Fruit fly (Drosophila melanogaster) whole organism, pupa: Measurements from ENCODE around the gene CG33796.

Experiments
- CG10348 ChIP-seq: fragments of 200-800 bp; sonication (Bioruptor generic); IDR thresholded peaks from 2 replicates; pipeline ENCODE4 v1.3.6; 2022; ENCODE audit warnings: missing biosample characterization, missing genetic modification characterization
- CG12605 ChIP-seq: fragments of 200-800 bp; sonication (Bioruptor generic); IDR thresholded peaks from 2 replicates; pipeline ENCODE4 v1.3.6; 2022; ENCODE audit warnings: missing biosample characterization, missing genetic modification characterization
- CG13204 ChIP-seq: fragments of 200-800 bp; sonication (Bioruptor generic); optimal IDR thresholded peaks from 2 replicates; lab custom pipeline; 2018; ENCODE audit warnings: missing biosample characterization, mild to moderate bottlenecking, missing genetic modification characterization, moderate library complexity
- CG14655 ChIP-seq: fragments of 200-800 bp; sonication (Bioruptor generic); optimal IDR thresholded peaks from 3 replicates; lab custom pipeline; 2017; ENCODE audit warnings: mild to moderate bottlenecking, missing biosample characterization, missing genetic modification reagents, missing genetic modification characterization
- CG15710 ChIP-seq: fragments of 200-800 bp; sonication (Bioruptor generic); optimal IDR thresholded peaks from 2 replicates; lab custom pipeline; 2018; ENCODE audit warnings: missing biosample characterization, mild to moderate bottlenecking, missing genetic modification characterization, moderate library complexity
- CG17806 ChIP-seq: fragments of 200-800 bp; sonication (Bioruptor generic); optimal IDR thresholded peaks from 2 replicates; lab custom pipeline; 2018; ENCODE audit warnings: missing biosample characterization, mild to moderate bottlenecking, missing genetic modification characterization, moderate library complexity
- CG32121 ChIP-seq: fragments of 200-800 bp; sonication (Bioruptor generic); IDR thresholded peaks from 2 replicates; pipeline ENCODE4 v1.3.6; 2022; ENCODE audit warnings: missing biosample characterization, missing genetic modification characterization
- CG34367 ChIP-seq: fragments of 200-800 bp; sonication (Bioruptor generic); optimal IDR thresholded peaks from 2 replicates; lab custom pipeline; 2018; ENCODE audit warnings: missing biosample characterization, mild to moderate bottlenecking, missing genetic modification characterization
- CG4496 ChIP-seq: fragments of 200-800 bp; sonication (Bioruptor generic); IDR thresholded peaks from 3 replicates; pipeline ENCODE4 v1.3.6; 2022; ENCODE audit warnings: missing biosample characterization, missing genetic modification characterization
- CG8159 ChIP-seq: fragments of 200-800 bp; sonication (Bioruptor generic); optimal IDR thresholded peaks from 3 replicates; lab custom pipeline; 2018; ENCODE audit warnings: missing biosample characterization, mild to moderate bottlenecking, missing genetic modification characterization, moderate library complexity
- CG8301 ChIP-seq: fragments of 200-800 bp; sonication (Bioruptor generic); optimal IDR thresholded peaks from 2 replicates; lab custom pipeline; 2018; ENCODE audit warnings: missing biosample characterization, mild to moderate bottlenecking, missing genetic modification characterization
- CG9948 ChIP-seq: fragments of 200-800 bp; sonication (Bioruptor generic); optimal IDR thresholded peaks from 2 replicates; lab custom pipeline; 2018; ENCODE audit warnings: missing biosample characterization, mild to moderate bottlenecking, missing genetic modification characterization, moderate library complexity
- D1 ChIP-seq: fragments of 200-800 bp; sonication (Bioruptor generic); optimal IDR thresholded peaks from 2 replicates; lab custom pipeline; 2018; ENCODE audit warnings: missing biosample characterization, mild to moderate bottlenecking, missing genetic modification characterization, moderate library complexity
- EcR ChIP-seq: fragments of 200-800 bp; sonication (Bioruptor generic); optimal IDR thresholded peaks from 3 replicates; lab custom pipeline; 2019; ENCODE audit warnings: missing biosample characterization, missing genetic modification characterization, mild to moderate bottlenecking, moderate library complexity, missing genetic modification reagents
- Ets98B ChIP-seq: fragments of 200-800 bp; sonication (Bioruptor generic); IDR thresholded peaks from 2 replicates; pipeline ENCODE4 v1.3.6; 2022; ENCODE audit warnings: missing biosample characterization, missing genetic modification characterization
- Pif1A ChIP-seq: fragments of 200-800 bp; sonication (Bioruptor generic); optimal IDR thresholded peaks from 3 replicates; lab custom pipeline; 2016; ENCODE audit warnings: missing biosample characterization, missing genetic modification characterization
- Pif1B ChIP-seq: fragments of 200-800 bp; sonication (Bioruptor generic); optimal IDR thresholded peaks from 3 replicates; lab custom pipeline; 2016; ENCODE audit warnings: missing biosample characterization, missing genetic modification characterization
- Snoo ChIP-seq: fragments of 200-800 bp; sonication (Bioruptor generic); optimal IDR thresholded peaks from 3 replicates; lab custom pipeline; 2017; ENCODE audit warnings: missing biosample characterization, mild to moderate bottlenecking, missing genetic modification characterization, inconsistent platforms
- fd96Ca ChIP-seq: fragments of 200-800 bp; sonication (Bioruptor generic); IDR thresholded peaks from 3 replicates; pipeline ENCODE4 v1.3.6; 2022; ENCODE audit warnings: missing biosample characterization, missing genetic modification characterization
- gl ChIP-seq: fragments of 200-800 bp; sonication (Bioruptor generic); optimal IDR thresholded peaks from 2 replicates; lab custom pipeline; 2018; ENCODE audit warnings: missing biosample characterization, mild to moderate bottlenecking, missing genetic modification characterization
- rn ChIP-seq: fragments of 200-800 bp; sonication (Bioruptor generic); IDR thresholded peaks from 2 replicates; pipeline ENCODE4 v1.3.6; 2022; ENCODE audit warnings: missing biosample characterization, missing genetic modification characterization

Gene CG33796

dm6 chr3L:16201028-16201427, 31.1 kb upstream of the CG33796 start, which contains the start of gene dls:
Gene dls (plus strand): TSS chr3L:16201328.
- no peak for TF ChIP-seq Pif1B (GFP tag; lab: Kevin White, UChicago)
- TF ChIP-seq CG8301: no peak
- no peak for TF ChIP-seq CG15710 (tag; lab: Kevin White, UChicago)
- TF ChIP-seq, all 21 proteins: peak for 0

- TF ChIP-seq CG12605 (GFP tag; lab: Robert Waterston, UW) (no peak), CG34367 (tag; lab: Kevin White, UChicago) (no peak), rn (GFP tag; lab: Robert Waterston, UW) (no peak), CG9948 (tag; lab: Kevin White, UChicago) (no peak), CG17806 (tag; lab: Kevin White, UChicago) (no peak), Ets98B (no peak), CG8159 (no peak), CG8301 (no peak), CG13204 (GFP tag; lab: Kevin White, UChicago) (no peak), Snoo (tag; lab: Kevin White, UChicago) (no peak), Pif1B (GFP tag; lab: Kevin White, UChicago) (no peak), CG32121 (GFP tag; lab: Robert Waterston, UW) (no peak), gl (tag; lab: Kevin White, UChicago) (no peak), CG10348 (GFP tag; lab: Robert Waterston, UW) (no peak), EcR (GFP tag; lab: Kevin White, UChicago) (no peak), fd96Ca (no peak), Pif1A (GFP tag; lab: Kevin White, UChicago) (no peak), D1 (tag; lab: Kevin White, UChicago) (no peak), CG15710 (tag; lab: Kevin White, UChicago) (no peak)
- TF ChIP-seq, all 21 proteins: peak for 0
These were observed 30.0 kb upstream of the CG33796 start, which contains the start of gene CG33689 for dm6 chr3L:16199929-16200328. Gene CG33689 (plus strand): TSS chr3L:16200229.

- TF ChIP-seq Pif1A (GFP tag; lab: Kevin White, UChicago): no peak
- TF ChIP-seq CG8301: no peak
These were observed 29.0 kb upstream of the CG33796 start, which contains the start of gene CG33688 for dm6 chr3L:16198920-16199319. Gene CG33688 (plus strand): TSS chr3L:16199220.

dm6 chr3L:16197450-16197918, 27.6 kb upstream of the CG33796 start, which contains the start of gene CG33687:
Gene CG33687 (plus strand): TSS chr3L:16197868.
- TF ChIP-seq D1 (tag; lab: Kevin White, UChicago): no peak
- TF ChIP-seq CG14655 (GFP tag; lab: Kevin White, UChicago): no peak
- TF ChIP-seq CG4496 (GFP tag; lab: Robert Waterston, UW): no peak
- TF ChIP-seq rn (GFP tag; lab: Robert Waterston, UW): no peak
- no peak for TF ChIP-seq CG32121 (GFP tag; lab: Robert Waterston, UW)
- TF ChIP-seq CG17806 (tag; lab: Kevin White, UChicago): no peak
- no peak for TF ChIP-seq Ets98B
- TF ChIP-seq CG13204 (GFP tag; lab: Kevin White, UChicago): no peak
- no peak for TF ChIP-seq CG12605 (GFP tag; lab: Robert Waterston, UW)
- TF ChIP-seq CG9948 (tag; lab: Kevin White, UChicago): no peak
- TF ChIP-seq Pif1A (GFP tag; lab: Kevin White, UChicago): no peak
- TF ChIP-seq Snoo (tag; lab: Kevin White, UChicago): no peak
- no peak for TF ChIP-seq Pif1B (GFP tag; lab: Kevin White, UChicago)
- TF ChIP-seq CG8301: no peak
- no peak for TF ChIP-seq CG10348 (GFP tag; lab: Robert Waterston, UW)
- no peak for TF ChIP-seq EcR (GFP tag; lab: Kevin White, UChicago)
- no peak for TF ChIP-seq gl (tag; lab: Kevin White, UChicago)
- TF ChIP-seq fd96Ca: no peak

dm6 chr3L:16196588-16197183, 26.8 kb upstream of the CG33796 start:
- TF ChIP-seq CG15710 (tag; lab: Kevin White, UChicago) (no peak), gl (tag; lab: Kevin White, UChicago) (no peak), CG32121 (GFP tag; lab: Robert Waterston, UW) (no peak), CG4496 (GFP tag; lab: Robert Waterston, UW) (0 out of 3 replicates have a peak, but pooled peaks have one; percentile 11), Pif1A (GFP tag; lab: Kevin White, UChicago) (no peak), CG17806 (tag; lab: Kevin White, UChicago) (no peak), fd96Ca (no peak), EcR (GFP tag; lab: Kevin White, UChicago) (peak; percentile 94), D1 (tag; lab: Kevin White, UChicago) (no peak), CG10348 (GFP tag; lab: Robert Waterston, UW) (no peak), CG8159 (no peak), Snoo (tag; lab: Kevin White, UChicago) (peak; percentile 42), CG13204 (GFP tag; lab: Kevin White, UChicago) (peak; percentile 50), CG9948 (tag; lab: Kevin White, UChicago) (no peak), CG12605 (GFP tag; lab: Robert Waterston, UW) (no peak)

dm6 chr3L:16195476-16195958, 25.6 kb upstream of the CG33796 start:
- no peak for TF ChIP-seq CG10348 (GFP tag; lab: Robert Waterston, UW)
- peak; percentile 96 for TF ChIP-seq Snoo (tag; lab: Kevin White, UChicago)
- TF ChIP-seq Pif1A (GFP tag; lab: Kevin White, UChicago): peak; percentile 68
- TF ChIP-seq rn (GFP tag; lab: Robert Waterston, UW): no peak
- peak; percentile 13 for TF ChIP-seq gl (tag; lab: Kevin White, UChicago)
- peak; percentile 99 for TF ChIP-seq EcR (GFP tag; lab: Kevin White, UChicago)
- TF ChIP-seq CG4496 (GFP tag; lab: Robert Waterston, UW): peak; percentile 69; the same call in 2 of the 3 replicates
- peak; percentile 60 for TF ChIP-seq CG13204 (GFP tag; lab: Kevin White, UChicago)
- TF ChIP-seq fd96Ca: peak; percentile 30; the same call in 1 of the 3 replicates
- TF ChIP-seq D1 (tag; lab: Kevin White, UChicago): no peak
- TF ChIP-seq CG8159: peak; percentile 27
- peak; percentile 15; the same call in 1 of the 2 replicates for TF ChIP-seq Ets98B
- TF ChIP-seq Pif1B (GFP tag; lab: Kevin White, UChicago): peak; percentile 47
- TF ChIP-seq CG17806 (tag; lab: Kevin White, UChicago): no peak
